Fruit fly (Drosophila melanogaster) whole organism, embryonic: Measurements from ENCODE around the gene dpr4.

Experiments
- Antp ChIP-seq: fragments of 200-800 bp; sonication (Bioruptor generic); optimal IDR thresholded peaks from 3 replicates; lab custom pipeline; 2016; ENCODE audit warnings: missing biosample characterization, missing genetic modification characterization
- CG10209 ChIP-seq: fragments of 200-800 bp; sonication (Bioruptor generic); optimal IDR thresholded peaks from 3 replicates; lab custom pipeline; 2017; ENCODE audit warnings: missing biosample characterization, mild to moderate bottlenecking, missing genetic modification characterization, missing genetic modification reagents
- CG10321 ChIP-seq: fragments of 200-800 bp; sonication (Bioruptor generic); IDR thresholded peaks from 2 replicates; pipeline ENCODE4 v1.3.6; 2022; ENCODE audit warnings: missing biosample characterization, missing genetic modification characterization
- CG10654 ChIP-seq: fragments of 200-800 bp; sonication (Bioruptor generic); optimal IDR thresholded peaks from 2 replicates; lab custom pipeline; 2016; ENCODE audit warnings: missing biosample characterization, missing genetic modification characterization
- CG12769 ChIP-seq: fragments of 200-800 bp; sonication (Bioruptor generic); optimal IDR thresholded peaks from 2 replicates; lab custom pipeline; 2019; ENCODE audit warnings: missing biosample characterization, mild to moderate bottlenecking, missing genetic modification characterization, moderate library complexity
- CG14965 ChIP-seq: fragments of 200-800 bp; sonication (Bioruptor generic); optimal IDR thresholded peaks from 2 replicates; lab custom pipeline; 2016; ENCODE audit warnings: missing biosample characterization, missing genetic modification characterization, borderline replicate concordance
- CG15073 ChIP-seq: fragments of 200-800 bp; sonication (Bioruptor generic); optimal IDR thresholded peaks from 2 replicates; lab custom pipeline; 2016; ENCODE audit warnings: missing biosample characterization, missing genetic modification characterization
- CG18599 ChIP-seq: fragments of 200-800 bp; sonication (Bioruptor generic); optimal IDR thresholded peaks from 3 replicates; lab custom pipeline; 2017; ENCODE audit warnings: missing biosample characterization, missing genetic modification characterization, mild to moderate bottlenecking, moderate library complexity, missing genetic modification reagents
- CG30403 ChIP-seq: fragments of 200-800 bp; sonication (Bioruptor generic); optimal IDR thresholded peaks from 3 replicates; lab custom pipeline; 2016; ENCODE audit warnings: missing biosample characterization, missing genetic modification characterization
- CG31388 ChIP-seq: fragments of 200-800 bp; sonication (Bioruptor generic); optimal IDR thresholded peaks from 2 replicates; lab custom pipeline; 2016; ENCODE audit warnings: missing biosample characterization, missing genetic modification characterization
- CG3726 ChIP-seq: fragments of 200-800 bp; sonication (Bioruptor generic); IDR thresholded peaks from 3 replicates; pipeline ENCODE4, ENCODE4 v1.3.6; 2022; ENCODE audit warnings: missing biosample characterization, missing genetic modification characterization
- CG42726 ChIP-seq: fragments of 200-800 bp; sonication (Bioruptor generic); IDR thresholded peaks from 2 replicates; pipeline ENCODE4 v1.3.6; 2022; ENCODE audit warnings: missing biosample characterization, missing genetic modification characterization; ENCODE audit not compliant: partially characterized antibody
- CG4730 ChIP-seq: fragments of 200-800 bp; sonication (Bioruptor generic); IDR thresholded peaks from 2 replicates; pipeline ENCODE4 v1.3.6; 2022; ENCODE audit warnings: missing biosample characterization, missing genetic modification characterization
- CG6175 ChIP-seq: fragments of 200-800 bp; sonication (Bioruptor generic); IDR thresholded peaks from 3 replicates; pipeline ENCODE4 v1.3.6; 2022; ENCODE audit warnings: missing biosample characterization, missing genetic modification characterization
- CG7745 ChIP-seq: fragments of 200-800 bp; sonication (Bioruptor generic); optimal IDR thresholded peaks from 2 replicates; lab custom pipeline; 2018; ENCODE audit warnings: missing biosample characterization, mild to moderate bottlenecking, missing genetic modification characterization, moderate library complexity
- CG7928 ChIP-seq: fragments of 200-800 bp; sonication (Bioruptor generic); optimal IDR thresholded peaks from 2 replicates; lab custom pipeline; 2017; ENCODE audit warnings: missing biosample characterization, mild to moderate bottlenecking, missing genetic modification characterization
- CG7963 ChIP-seq: fragments of 200-800 bp; sonication (Bioruptor generic); IDR thresholded peaks from 3 replicates; pipeline ENCODE4 v1.3.6; 2022; ENCODE audit warnings: missing biosample characterization, missing genetic modification characterization; ENCODE audit not compliant: partially characterized antibody
- CG8089 ChIP-seq: fragments of 200-800 bp; sonication (Bioruptor generic); optimal IDR thresholded peaks from 3 replicates; lab custom pipeline; 2016; ENCODE audit warnings: missing biosample characterization, missing genetic modification characterization
- CTCF ChIP-seq: fragments of 200-800 bp; sonication (Bioruptor generic); optimal IDR thresholded peaks from 2 replicates; lab custom pipeline; 2017; ENCODE audit warnings: missing biosample characterization, mild to moderate bottlenecking, missing genetic modification characterization, moderate library complexity
- Fer1 ChIP-seq: fragments of 200-800 bp; sonication (Bioruptor generic); optimal IDR thresholded peaks from 2 replicates; lab custom pipeline; 2017; ENCODE audit warnings: missing biosample characterization, mild to moderate bottlenecking, missing genetic modification characterization
- H15 ChIP-seq: fragments of 200-800 bp; sonication (Bioruptor generic); IDR thresholded peaks from 3 replicates; pipeline ENCODE4 v1.3.6; 2022; ENCODE audit warnings: missing biosample characterization, missing genetic modification characterization
- Lhr ChIP-seq: fragments of 200-800 bp; sonication (Bioruptor generic); optimal IDR thresholded peaks from 3 replicates; lab custom pipeline; 2017; ENCODE audit warnings: mild to moderate bottlenecking, missing biosample characterization, missing genetic modification reagents, missing genetic modification characterization
- Lim3 ChIP-seq: fragments of 200-800 bp; sonication (Bioruptor generic); IDR thresholded peaks from 2 replicates; pipeline ENCODE4 v1.3.6; 2022; ENCODE audit warnings: missing biosample characterization, missing genetic modification characterization
- Med ChIP-seq: fragments of 200-800 bp; sonication (Bioruptor generic); peaks from one replicate; lab custom pipeline; 2016; ENCODE audit warnings: missing biosample characterization, missing genetic modification characterization, mild to moderate bottlenecking, inconsistent platforms, moderate library complexity
- Mes4 ChIP-seq: fragments of 200-800 bp; sonication (Bioruptor generic); optimal IDR thresholded peaks from 2 replicates; lab custom pipeline; 2016; ENCODE audit warnings: missing biosample characterization, missing genetic modification characterization
- Neu2 ChIP-seq: fragments of 200-800 bp; sonication (Bioruptor generic); optimal IDR thresholded peaks from 3 replicates; lab custom pipeline; 2016; ENCODE audit warnings: missing biosample characterization, missing genetic modification characterization, borderline replicate concordance
- Sox102F ChIP-seq: fragments of 200-800 bp; sonication (Bioruptor generic); optimal IDR thresholded peaks from 2 replicates; lab custom pipeline; 2018; ENCODE audit warnings: missing biosample characterization, mild to moderate bottlenecking, missing genetic modification characterization, moderate library complexity
- Vsx1 ChIP-seq: fragments of 200-800 bp; sonication (Bioruptor generic); optimal IDR thresholded peaks from 2 replicates; lab custom pipeline; 2017; ENCODE audit warnings: missing biosample characterization, mild to moderate bottlenecking, missing genetic modification characterization, missing genetic modification reagents
- ara ChIP-seq: fragments of 200-800 bp; sonication (Bioruptor generic); IDR thresholded peaks from 2 replicates; pipeline ENCODE4 v1.3.6; 2022; ENCODE audit warnings: missing biosample characterization, missing genetic modification characterization
- ci ChIP-seq: fragments of 200-800 bp; sonication (Bioruptor generic); IDR thresholded peaks from 3 replicates; pipeline ENCODE4 v1.3.6; 2022; ENCODE audit warnings: missing biosample characterization, missing genetic modification characterization
- crp ChIP-seq, 2 experiments: fragments of 200-800 bp; sonication (Bioruptor generic); optimal IDR thresholded peaks; 2 replicates in 1 of 2; 3 replicates in 1 of 2; lab custom pipeline; 2017; ENCODE audit warnings: missing biosample characterization in 2 of 2, missing genetic modification characterization in 2 of 2, mild to moderate bottlenecking in 1 of 2, moderate library complexity in 1 of 2
- dan ChIP-seq: fragments of 200-800 bp; sonication (Bioruptor generic); IDR thresholded peaks from 2 replicates; pipeline ENCODE4 v1.3.6; 2022; ENCODE audit warnings: missing biosample characterization, missing genetic modification characterization
- danr ChIP-seq: fragments of 200-800 bp; sonication (Bioruptor generic); IDR thresholded peaks from 2 replicates; pipeline ENCODE4 v1.3.6; 2022; ENCODE audit warnings: missing biosample characterization, missing genetic modification characterization
- dm ChIP-seq: fragments of 200-800 bp; sonication (Bioruptor generic); optimal IDR thresholded peaks from 3 replicates; lab custom pipeline; 2016; ENCODE audit warnings: missing biosample characterization, missing genetic modification characterization
- ftz-f1 ChIP-seq: fragments of 200-800 bp; sonication (Bioruptor generic); optimal IDR thresholded peaks from 2 replicates; lab custom pipeline; 2016; ENCODE audit warnings: missing biosample characterization, missing genetic modification characterization
- fu2 ChIP-seq: fragments of 200-800 bp; sonication (Bioruptor generic); optimal IDR thresholded peaks from 2 replicates; lab custom pipeline; 2016; ENCODE audit warnings: missing biosample characterization, missing genetic modification characterization
- gcm ChIP-seq: fragments of 200-800 bp; sonication (Bioruptor generic); optimal IDR thresholded peaks from 2 replicates; lab custom pipeline; 2019; ENCODE audit warnings: missing biosample characterization, mild to moderate bottlenecking, missing genetic modification characterization, moderate library complexity
- gsb-n ChIP-seq: fragments of 200-800 bp; sonication (Bioruptor generic); optimal IDR thresholded peaks from 3 replicates; lab custom pipeline; 2018; ENCODE audit warnings: missing biosample characterization, mild to moderate bottlenecking, missing genetic modification characterization
- hb ChIP-seq: fragments of 200-800 bp; sonication (Bioruptor generic); IDR thresholded peaks from 3 replicates; pipeline ENCODE4 v1.3.6; 2022; ENCODE audit warnings: missing biosample characterization, missing genetic modification characterization; ENCODE audit not compliant: partially characterized antibody
- hth ChIP-seq: fragments of >200 bp; optimal IDR thresholded peaks from 2 replicates; lab custom pipeline; 2017; ENCODE audit warnings: inconsistent platforms
- ind ChIP-seq: fragments of 200-800 bp; sonication (Bioruptor generic); optimal IDR thresholded peaks from 3 replicates; lab custom pipeline; 2016; ENCODE audit warnings: missing biosample characterization, missing genetic modification characterization
- insv ChIP-seq, 2 experiments: fragments of 200-800 bp; sonication (Bioruptor generic); optimal IDR thresholded peaks; 3 replicates each; lab custom pipeline; 2016 to 2018; ENCODE audit warnings: missing biosample characterization in 2 of 2, missing genetic modification characterization in 2 of 2
- inv ChIP-seq: fragments of 200-800 bp; sonication (Bioruptor generic); IDR thresholded peaks from 2 replicates; pipeline ENCODE4 v1.3.6; 2022; ENCODE audit warnings: missing biosample characterization, missing genetic modification characterization; ENCODE audit not compliant: partially characterized antibody
- jumu ChIP-seq: fragments of 200-800 bp; sonication (Bioruptor generic); optimal IDR thresholded peaks from 3 replicates; lab custom pipeline; 2016; ENCODE audit warnings: missing biosample characterization, missing genetic modification characterization
- mirr ChIP-seq: fragments of 200-800 bp; sonication (Bioruptor generic); optimal IDR thresholded peaks from 3 replicates; lab custom pipeline; 2018; ENCODE audit warnings: missing biosample characterization, mild to moderate bottlenecking, missing genetic modification characterization
- scrt ChIP-seq: fragments of 200-800 bp; sonication (Bioruptor generic); optimal IDR thresholded peaks from 2 replicates; lab custom pipeline; 2018; ENCODE audit warnings: missing biosample characterization, mild to moderate bottlenecking, missing genetic modification characterization, moderate library complexity
- slp2 ChIP-seq: fragments of 200-800 bp; sonication (Bioruptor generic); optimal IDR thresholded peaks from 2 replicates; lab custom pipeline; 2016; ENCODE audit warnings: missing biosample characterization, missing genetic modification characterization
- toy ChIP-seq: fragments of 200-800 bp; sonication (Bioruptor generic); IDR thresholded peaks from 2 replicates; pipeline ENCODE4 v1.3.6; 2022; ENCODE audit warnings: missing biosample characterization, missing genetic modification characterization
- ttk ChIP-seq: fragments of 200-800 bp; sonication (Bioruptor generic); IDR thresholded peaks from 2 replicates; pipeline ENCODE4 v2.1.2; 2022; ENCODE audit warnings: missing biosample characterization, missing genetic modification characterization
- unc-4 ChIP-seq: fragments of 200-800 bp; sonication (Bioruptor generic); IDR thresholded peaks from 2 replicates; pipeline ENCODE4 v1.3.6; 2022; ENCODE audit warnings: missing biosample characterization, missing genetic modification characterization; ENCODE audit not compliant: partially characterized antibody
- yki ChIP-seq: fragments of >200 bp; optimal IDR thresholded peaks from 3 replicates; lab custom pipeline; 2018

Gene dpr4

dm6 chr3R:11557492-11557965 lies 14.8 kb upstream of the dpr4 start, which contains the start of gene CG10898 (continued):
- TF ChIP-seq CG18599 (peak; percentile 79), Med (peak; percentile 98), H15 (peak; percentile 81), yki (lab: Kevin White, UChicago) (no peak), toy (peak; percentile 59; the same call in 1 of the 2 replicates), CG3726 (GFP tag; lab: Robert Waterston, UW) (peak; percentile 82), CG15073 (GFP tag; lab: Kevin White, UChicago) (peak; percentile 48), ttk (peak; percentile 82), dan (GFP tag; lab: Robert Waterston, UW) (no peak), CTCF (GFP tag; lab: Kevin White, UChicago) (no peak), CG4730 (GFP tag; lab: Robert Waterston, UW) (peak; percentile 84), inv (no peak), CG14965 (GFP tag; lab: Kevin White, UChicago) (peak; percentile 8), Fer1 (GFP tag; lab: Kevin White, UChicago) (peak; percentile 73), ara (GFP tag; lab: Robert Waterston, UW) (peak; percentile 76), Antp (peak; percentile 88), CG10321 (GFP tag; lab: Robert Waterston, UW) (peak; percentile 51), insv (GFP tag; optimal IDR thresholded peaks at IDR 0.05; lab: Kevin White, UChicago) (peak in 1 of 2 experiments; percentile 52), CG10654 (GFP tag; lab: Kevin White, UChicago) (peak; percentile 76), CG10209 (GFP tag; lab: Kevin White, UChicago) (peak; percentile 76), CG7928 (peak; percentile 32), Vsx1 (GFP tag; lab: Kevin White, UChicago) (peak; percentile 33), crp (GFP tag; optimal IDR thresholded peaks at IDR 0.05; lab: Kevin White, UChicago) (peak in 1 of 2 experiments; percentile 60), dm (GFP tag; lab: Kevin White, UChicago) (peak; percentile 70), CG42726 (no peak), gsb-n (tag; lab: Kevin White, UChicago) (peak; percentile 77), CG30403 (GFP tag; lab: Kevin White, UChicago) (peak; percentile 90), slp2 (GFP tag; lab: Kevin White, UChicago) (peak; percentile 80), CG6175 (GFP tag; lab: Robert Waterston, UW) (peak; percentile 70; the same call in 2 of the 3 replicates), CG7963 (GFP tag; lab: Robert Waterston, UW) (no peak), jumu (GFP tag; lab: Kevin White, UChicago) (peak; percentile 87), ci (GFP tag; lab: Robert Waterston, UW) (peak; percentile 91), Neu2 (GFP tag; lab: Kevin White, UChicago) (peak; percentile 68), CG8089 (GFP tag; lab: Kevin White, UChicago) (peak; percentile 77), mirr (GFP tag; lab: Kevin White, UChicago) (peak; percentile 63), Lhr (GFP tag; lab: Kevin White, UChicago) (peak; percentile 91), CG12769 (tag; lab: Kevin White, UChicago) (peak; percentile 84), unc-4 (no peak), hth (lab: Kevin White, UChicago) (no peak), fu2 (GFP tag; lab: Kevin White, UChicago) (peak; percentile 85), gcm (GFP tag; lab: Kevin White, UChicago) (peak; percentile 62), hb (GFP tag; lab: Robert Waterston, UW) (no peak), ind (GFP tag; lab: Kevin White, UChicago) (peak; percentile 89), scrt (GFP tag; lab: Kevin White, UChicago) (peak; percentile 36), Lim3 (GFP tag; lab: Robert Waterston, UW) (no peak), Mes4 (GFP tag; lab: Kevin White, UChicago) (peak; percentile 70), CG7745 (tag; lab: Kevin White, UChicago) (no peak), ftz-f1 (GFP tag; lab: Kevin White, UChicago) (no peak), CG31388 (GFP tag; lab: Kevin White, UChicago) (peak; percentile 58), Sox102F (GFP tag; lab: Kevin White, UChicago) (peak; percentile 86), danr (GFP tag; lab: Robert Waterston, UW) (peak; percentile 47; the same call in 1 of the 2 replicates)
